Fruit fly (Drosophila melanogaster) whole organism, embryonic: Measurements from ENCODE around the gene nonA.
A peak's percentile ranks its signal among the peaks of the same experiment; 100 is the strongest.

ENCODE experiments used
- Awh ChIP-seq: fragments of 200-800 bp; sonication (Bioruptor generic); IDR thresholded peaks from 2 replicates; pipeline ENCODE4, ENCODE4 v1.3.6; 2022; ENCODE audit warnings: missing biosample characterization, missing genetic modification characterization
- Bteb2 ChIP-seq: fragments of 200-800 bp; sonication (Bioruptor generic); optimal IDR thresholded peaks from 2 replicates; lab custom pipeline; 2016; ENCODE audit warnings: missing biosample characterization, missing genetic modification characterization
- C15 ChIP-seq: fragments of 200-800 bp; sonication (Bioruptor generic); IDR thresholded peaks from 3 replicates; pipeline ENCODE4 v1.3.6; 2022; ENCODE audit warnings: missing biosample characterization, missing genetic modification characterization
- CG10366 ChIP-seq: fragments of 200-800 bp; sonication (Bioruptor generic); IDR thresholded peaks from 2 replicates; pipeline ENCODE4 v1.3.6; 2022; ENCODE audit warnings: missing biosample characterization, missing genetic modification characterization
- CG11093 ChIP-seq: fragments of 200-800 bp; sonication (Bioruptor generic); IDR thresholded peaks from 3 replicates; pipeline ENCODE4 v1.3.6; 2022; ENCODE audit warnings: missing biosample characterization, missing genetic modification characterization
- CG11398 ChIP-seq: fragments of 200-800 bp; sonication (Bioruptor generic); optimal IDR thresholded peaks from 2 replicates; lab custom pipeline; 2016; ENCODE audit warnings: missing biosample characterization, missing genetic modification characterization
- CG11504 ChIP-seq: fragments of 200-800 bp; sonication (Bioruptor generic); optimal IDR thresholded peaks from 3 replicates; lab custom pipeline; 2019; ENCODE audit warnings: missing biosample characterization, mild to moderate bottlenecking, missing genetic modification characterization, moderate library complexity
- CG1233 ChIP-seq: fragments of 200-800 bp; sonication (Bioruptor generic); optimal IDR thresholded peaks from 4 replicates; lab custom pipeline; 2018; ENCODE audit warnings: missing biosample characterization, mild to moderate bottlenecking, missing genetic modification characterization
- CG14050 ChIP-seq: fragments of 200-800 bp; sonication (Bioruptor generic); IDR thresholded peaks from 3 replicates; pipeline ENCODE4 v1.3.6; 2022; ENCODE audit warnings: missing biosample characterization, missing genetic modification characterization
- CG15696 ChIP-seq: fragments of 200-800 bp; sonication (Bioruptor generic); optimal IDR thresholded peaks from 2 replicates; lab custom pipeline; 2019; ENCODE audit warnings: missing biosample characterization, mild to moderate bottlenecking, missing genetic modification characterization, moderate library complexity
- CG17829 ChIP-seq: fragments of 200-800 bp; optimal IDR thresholded peaks from 2 replicates; lab custom pipeline; 2019; ENCODE audit warnings: missing biosample characterization, mild to moderate bottlenecking, missing genetic modification characterization, moderate library complexity
- CG2199 ChIP-seq: fragments of 200-800 bp; sonication (Bioruptor generic); IDR thresholded peaks from 3 replicates; pipeline ENCODE4 v1.3.6; 2022; ENCODE audit warnings: missing biosample characterization, missing genetic modification characterization
- CG31365 ChIP-seq: fragments of 200-800 bp; sonication (Bioruptor generic); optimal IDR thresholded peaks from 2 replicates; lab custom pipeline; 2018; ENCODE audit warnings: missing biosample characterization, mild to moderate bottlenecking, missing genetic modification characterization
- CG3726 ChIP-seq: fragments of 200-800 bp; sonication (Bioruptor generic); IDR thresholded peaks from 3 replicates; pipeline ENCODE4, ENCODE4 v1.3.6; 2022; ENCODE audit warnings: missing biosample characterization, missing genetic modification characterization
- CG7987 ChIP-seq: fragments of 200-800 bp; sonication (Bioruptor generic); optimal IDR thresholded peaks from 2 replicates; lab custom pipeline; 2018; ENCODE audit warnings: missing biosample characterization, mild to moderate bottlenecking, missing genetic modification characterization, moderate library complexity
- CG8281 ChIP-seq: fragments of 200-800 bp; sonication (Bioruptor generic); optimal IDR thresholded peaks from 2 replicates; lab custom pipeline; 2018; ENCODE audit warnings: missing biosample characterization, mild to moderate bottlenecking, missing genetic modification characterization, moderate library complexity
- CG8388 ChIP-seq: fragments of 200-800 bp; sonication (Bioruptor generic); optimal IDR thresholded peaks from 2 replicates; lab custom pipeline; 2019; ENCODE audit warnings: missing biosample characterization, mild to moderate bottlenecking, missing genetic modification characterization, moderate library complexity
- CG8765 ChIP-seq: fragments of 200-800 bp; sonication (Bioruptor generic); IDR thresholded peaks from 2 replicates; pipeline ENCODE4 v1.3.6; 2022; ENCODE audit warnings: missing biosample characterization, missing genetic modification characterization
- CrebB ChIP-seq: fragments of 200-800 bp; sonication (Bioruptor generic); optimal IDR thresholded peaks from 3 replicates; lab custom pipeline; 2018; ENCODE audit warnings: missing biosample characterization, mild to moderate bottlenecking, missing genetic modification characterization
- ERR ChIP-seq: fragments of 200-800 bp; sonication (Bioruptor generic); optimal IDR thresholded peaks from 2 replicates; lab custom pipeline; 2016; ENCODE audit warnings: missing biosample characterization, missing genetic modification characterization
- Hand ChIP-seq: fragments of 200-800 bp; sonication (Bioruptor generic); optimal IDR thresholded peaks from 2 replicates; lab custom pipeline; 2017; ENCODE audit warnings: mild to moderate bottlenecking, missing biosample characterization, missing genetic modification reagents, missing genetic modification characterization
- MTF-1 ChIP-seq: fragments of 200-800 bp; sonication (Bioruptor generic); optimal IDR thresholded peaks from 2 replicates; lab custom pipeline; 2018; ENCODE audit warnings: missing biosample characterization, mild to moderate bottlenecking, missing genetic modification characterization, borderline replicate concordance
- Mes4 ChIP-seq: fragments of 200-800 bp; sonication (Bioruptor generic); optimal IDR thresholded peaks from 2 replicates; lab custom pipeline; 2016; ENCODE audit warnings: missing biosample characterization, missing genetic modification characterization
- NC2β ChIP-seq: fragments of 200-800 bp; sonication (Bioruptor generic); optimal IDR thresholded peaks from 2 replicates; lab custom pipeline; 2016; ENCODE audit warnings: missing biosample characterization, missing genetic modification characterization
- Nf-YA ChIP-seq: fragments of 200-800 bp; sonication (Bioruptor generic); IDR thresholded peaks from 2 replicates; pipeline ENCODE4 v1.3.6; 2022; ENCODE audit warnings: missing biosample characterization, missing genetic modification characterization
- Pdp1 ChIP-seq, 2 experiments: fragments of 200-800 bp; sonication (Bioruptor generic); optimal IDR thresholded peaks; 3 replicates each; lab custom pipeline; 2016; ENCODE audit warnings: missing biosample characterization in 2 of 2, missing genetic modification characterization in 2 of 2, mild to moderate bottlenecking in 1 of 2, moderate library complexity in 1 of 2
- Rfx ChIP-seq: fragments of 200-800 bp; sonication (Bioruptor generic); IDR thresholded peaks from 2 replicates; pipeline ENCODE4 v1.3.6; 2022; ENCODE audit warnings: missing biosample characterization, missing genetic modification characterization
- Rx ChIP-seq: fragments of 200-800 bp; sonication (Bioruptor generic); IDR thresholded peaks from 2 replicates; pipeline ENCODE4 v1.3.6; 2022; ENCODE audit warnings: missing biosample characterization, missing genetic modification characterization
- TFAM ChIP-seq: fragments of 200-800 bp; sonication (Bioruptor generic); optimal IDR thresholded peaks from 2 replicates; lab custom pipeline; 2017; ENCODE audit warnings: missing biosample characterization, missing genetic modification characterization, inconsistent platforms
- amos ChIP-seq: fragments of 200-800 bp; sonication (Bioruptor generic); IDR thresholded peaks from 2 replicates; pipeline ENCODE4 v1.3.6; 2022; ENCODE audit warnings: missing biosample characterization, missing genetic modification characterization; ENCODE audit not compliant: partially characterized antibody
- aop ChIP-seq: fragments of 200-800 bp; sonication (Bioruptor generic); IDR thresholded peaks from 2 replicates; pipeline ENCODE4 v1.3.6; 2022; ENCODE audit warnings: missing biosample characterization, missing genetic modification characterization
- bab2 ChIP-seq: fragments of 200-800 bp; sonication (Bioruptor generic); optimal IDR thresholded peaks from 2 replicates; lab custom pipeline; 2016; ENCODE audit warnings: missing biosample characterization, missing genetic modification characterization
- cato ChIP-seq: fragments of 200-800 bp; sonication (Bioruptor generic); optimal IDR thresholded peaks from 2 replicates; lab custom pipeline; 2016; ENCODE audit warnings: missing biosample characterization, missing genetic modification characterization, borderline replicate concordance
- chn ChIP-seq: fragments of 200-800 bp; sonication (Bioruptor generic); optimal IDR thresholded peaks from 2 replicates; lab custom pipeline; 2016; ENCODE audit warnings: missing biosample characterization, missing genetic modification characterization
- ci ChIP-seq: fragments of 200-800 bp; sonication (Bioruptor generic); IDR thresholded peaks from 3 replicates; pipeline ENCODE4 v1.3.6; 2022; ENCODE audit warnings: missing biosample characterization, missing genetic modification characterization
- da ChIP-seq: fragments of 200-800 bp; sonication (Bioruptor generic); optimal IDR thresholded peaks from 2 replicates; lab custom pipeline; 2016; ENCODE audit warnings: missing biosample characterization, missing genetic modification characterization
- dm ChIP-seq: fragments of 200-800 bp; sonication (Bioruptor generic); optimal IDR thresholded peaks from 3 replicates; lab custom pipeline; 2016; ENCODE audit warnings: missing biosample characterization, missing genetic modification characterization
- gcm2 ChIP-seq: fragments of 200-800 bp; sonication (Bioruptor generic); optimal IDR thresholded peaks from 2 replicates; lab custom pipeline; 2016; ENCODE audit warnings: missing biosample characterization, missing genetic modification characterization
- grau ChIP-seq: fragments of 200-800 bp; optimal IDR thresholded peaks from 3 replicates; lab custom pipeline; 2019; ENCODE audit warnings: missing biosample characterization, mild to moderate bottlenecking, missing genetic modification characterization, moderate library complexity
- gro ChIP-seq: fragments of 200-800 bp; sonication (Bioruptor generic); optimal IDR thresholded peaks from 2 replicates; lab custom pipeline; 2016; ENCODE audit warnings: missing biosample characterization, missing genetic modification characterization
- inv ChIP-seq: fragments of 200-800 bp; sonication (Bioruptor generic); IDR thresholded peaks from 2 replicates; pipeline ENCODE4 v1.3.6; 2022; ENCODE audit warnings: missing biosample characterization, missing genetic modification characterization; ENCODE audit not compliant: partially characterized antibody
- kah ChIP-seq: fragments of 200-800 bp; sonication (Bioruptor generic); optimal IDR thresholded peaks from 2 replicates; lab custom pipeline; 2018; ENCODE audit warnings: missing biosample characterization, mild to moderate bottlenecking, missing genetic modification characterization
- oc ChIP-seq: fragments of 200-800 bp; sonication (Bioruptor generic); optimal IDR thresholded peaks from 2 replicates; lab custom pipeline; 2018; ENCODE audit warnings: missing biosample characterization, mild to moderate bottlenecking, missing genetic modification characterization, moderate library complexity
- repo ChIP-seq: fragments of 200-800 bp; sonication (Bioruptor generic); optimal IDR thresholded peaks from 2 replicates; lab custom pipeline; 2016; ENCODE audit warnings: missing biosample characterization, missing genetic modification characterization
- run ChIP-seq: fragments of 200-800 bp; sonication (Bioruptor generic); optimal IDR thresholded peaks from 3 replicates; lab custom pipeline; 2018; ENCODE audit warnings: missing biosample characterization, mild to moderate bottlenecking, missing genetic modification characterization
- salm ChIP-seq: fragments of 200-800 bp; sonication (Bioruptor generic); optimal IDR thresholded peaks from 2 replicates; lab custom pipeline; 2018; ENCODE audit warnings: missing biosample characterization, mild to moderate bottlenecking, missing genetic modification characterization
- sens ChIP-seq: fragments of 200-800 bp; sonication (Bioruptor generic); peaks from one replicate; lab custom pipeline; 2016; ENCODE audit warnings: missing biosample characterization, missing genetic modification characterization
- ssp ChIP-seq: fragments of 200-800 bp; sonication (Bioruptor generic); IDR thresholded peaks from 2 replicates; pipeline ENCODE4 v1.3.6; 2022; ENCODE audit warnings: missing biosample characterization, missing genetic modification characterization
- stc ChIP-seq: fragments of 200-800 bp; sonication (Bioruptor generic); IDR thresholded peaks from 2 replicates; pipeline ENCODE4 v1.3.6; 2022; ENCODE audit warnings: missing biosample characterization, missing genetic modification characterization
- tin ChIP-seq: fragments of 200-800 bp; sonication (Bioruptor generic); optimal IDR thresholded peaks from 3 replicates; lab custom pipeline; 2016; ENCODE audit warnings: missing biosample characterization, missing genetic modification characterization

nonA gene

DNA sequence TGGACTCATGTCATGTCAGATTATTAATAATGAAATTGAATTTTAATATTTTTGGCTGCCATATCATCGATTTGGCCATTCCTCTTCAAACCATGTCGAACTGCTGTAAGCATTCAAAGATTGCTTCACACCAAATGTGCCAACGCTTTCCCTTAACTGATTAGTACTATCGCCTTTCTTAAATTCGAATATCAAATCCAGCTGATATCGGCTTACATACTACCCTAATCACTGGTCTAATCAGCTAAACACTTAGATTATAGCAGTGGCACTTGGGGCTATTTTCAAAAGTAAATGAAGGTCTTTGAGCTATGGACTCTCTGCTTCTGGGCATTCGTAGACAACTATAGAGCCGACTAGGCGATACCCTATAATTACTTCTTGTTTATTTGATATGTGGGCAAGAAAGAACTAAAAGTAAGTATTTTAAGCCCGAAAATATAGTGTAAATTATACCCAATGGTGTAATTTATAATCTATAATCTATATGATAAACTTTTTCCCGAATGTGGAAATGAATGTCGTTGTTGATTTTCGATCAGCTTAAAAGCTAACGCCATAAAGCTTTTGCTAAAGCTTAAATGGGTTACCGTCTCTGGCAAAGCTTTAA is 42.5 kb downstream of the nonA start (continued):
- TF ChIP-seq MTF-1 (GFP tag; lab: Kevin White, UChicago) (peak; percentile 47), CG11093 (GFP tag; lab: Robert Waterston, UW) (0 out of 3 replicates have a peak, but pooled peaks have one; percentile 22), Pdp1 (GFP tag; optimal IDR thresholded peaks at IDR 0.05; lab: Kevin White, UChicago) (peak; percentile 60 to 71), CrebB (tag; lab: Kevin White, UChicago) (peak; percentile 76), inv (no peak), CG2199 (no peak), ssp (GFP tag; lab: Robert Waterston, UW) (peak; percentile 53; the same call in 1 of the 2 replicates), gcm2 (GFP tag; lab: Kevin White, UChicago) (peak; percentile 44), CG17829 (tag; lab: Kevin White, UChicago) (no peak), CG8281 (tag; lab: Kevin White, UChicago) (peak; percentile 34), salm (tag; lab: Kevin White, UChicago) (peak; percentile 60), oc (tag; lab: Kevin White, UChicago) (peak; percentile 74), Rx (GFP tag; lab: Robert Waterston, UW) (peak; percentile 63), sens (GFP tag; lab: Kevin White, UChicago) (peak; percentile 92), grau (peak; percentile 84), ci (GFP tag; lab: Robert Waterston, UW) (peak; percentile 84), NC2β (no peak), gro (no peak), tin (GFP tag; lab: Kevin White, UChicago) (peak; percentile 58), amos (GFP tag; lab: Robert Waterston, UW) (no peak), CG7987 (peak; percentile 43), CG11398 (GFP tag; lab: Kevin White, UChicago) (peak; percentile 15), CG11504 (tag; lab: Kevin White, UChicago) (no peak), chn (peak; percentile 35), C15 (GFP tag; lab: Robert Waterston, UW) (0 out of 3 replicates have a peak, but pooled peaks have one; percentile 29), Mes4 (GFP tag; lab: Kevin White, UChicago) (peak; percentile 17), aop (no peak), CG1233 (peak; percentile 60), CG8388 (GFP tag; lab: Kevin White, UChicago) (peak; percentile 64), CG3726 (0 out of 3 replicates have a peak, but pooled peaks have one; percentile 15), run (tag; lab: Kevin White, UChicago) (peak; percentile 61), Rfx (GFP tag; lab: Robert Waterston, UW) (peak; percentile 85), repo (GFP tag; lab: Kevin White, UChicago) (peak; percentile 31), CG15696 (tag; lab: Kevin White, UChicago) (no peak), stc (GFP tag; lab: Robert Waterston, UW) (peak; percentile 79), dm (GFP tag; lab: Kevin White, UChicago) (peak; percentile 9), Nf-YA (peak; percentile 65), ERR (GFP tag; lab: Kevin White, UChicago) (peak; percentile 26), CG8765 (GFP tag; lab: Robert Waterston, UW) (no peak), Hand (peak; percentile 65), Bteb2 (GFP tag; lab: Kevin White, UChicago) (peak; percentile 66), CG14050 (GFP tag; lab: Robert Waterston, UW) (peak; percentile 63), CG31365 (tag; lab: Kevin White, UChicago) (peak; percentile 47), TFAM (GFP tag; lab: Kevin White, UChicago) (no peak), CG10366 (peak; percentile 77), bab2 (GFP tag; lab: Kevin White, UChicago) (peak; percentile 58), cato (GFP tag; lab: Kevin White, UChicago) (no peak), da (no peak), Awh (peak; percentile 52), kah (peak; percentile 33)
